Worm (Caenorhabditis elegans): Measurements from ENCODE around the gene rabr-3.

DNA sequence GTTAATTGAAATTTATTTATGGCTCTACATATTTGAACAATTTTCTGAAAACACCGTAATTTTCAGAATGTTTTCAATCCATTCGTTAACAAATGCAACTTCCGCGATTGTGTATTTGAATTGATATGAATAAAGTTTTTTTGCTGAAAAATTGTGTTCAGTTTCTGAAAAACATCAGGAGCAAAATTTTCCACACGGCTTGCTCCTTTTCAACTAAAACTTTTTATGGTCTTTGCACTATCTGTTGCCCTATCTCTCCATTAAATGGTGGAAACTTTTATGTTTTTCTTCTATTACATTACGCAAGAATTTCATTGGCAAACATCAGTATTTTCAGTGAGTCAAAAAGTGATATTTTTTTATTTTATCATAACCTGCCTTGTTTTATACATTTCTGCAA is 46.7 kb upstream of the rabr-3 start, which contains the start of gene F10A3.4:
- TF ChIP-seq unc-86 (tag; optimal IDR thresholded peaks at IDR 0.05) (no peak), F13H6.1 (tag; optimal IDR thresholded peaks at IDR 0.05) (no peak), ceh-34 (tag; optimal IDR thresholded peaks at IDR 0.05) (no peak), lin-11 (tag; optimal IDR thresholded peaks at IDR 0.05) (no peak)

All from whole organism, late embryonic.